Worm (Caenorhabditis elegans): ENCODE measurements around the gene flr-1.
"Not testable (repeated sequence)": the region's sequence is repeated elsewhere in the genome, so short reads cannot be mapped to it uniquely, and the experiment has no call there.

ce11 chrX:13431388-13431787, 25.0 kb downstream of the flr-1 start, which contains the start of gene C29F7.10:
- TF ChIP-seq ceh-28 (tag; optimal IDR thresholded peaks at IDR 0.05); elt-3 (tag; optimal IDR thresholded peaks at IDR 0.05); ama-1 (optimal IDR thresholded peaks at IDR 0.05); nhr-12 (tag; optimal IDR thresholded peaks at IDR 0.05); snpc-4 (tag; optimal IDR thresholded peaks at IDR 0.05); nhr-25 (tag; optimal IDR thresholded peaks at IDR 0.05): not testable (repeated sequence)

All from whole organism, L3 larva.